Worm (Caenorhabditis elegans) whole organism, L4/young adult: Measurements from ENCODE around the gene srd-50.

ENCODE experiments used
- W03F9.2 ChIP-seq: fragments of 150-350 bp; optimal IDR thresholded peaks from 2 replicates; lab custom pipeline; 2014; ENCODE audit warnings: missing biosample characterization, missing genetic modification characterization
- dao-5 ChIP-seq: sonication (generic microtip); optimal IDR thresholded peaks from 2 replicates; lab custom pipeline; 2016; ENCODE audit warnings: missing genotype, missing genetic modification characterization, moderate library complexity, missing compliant biosample characterization
- him-1 ChIP-seq: sonication (generic microtip); optimal IDR thresholded peaks from 2 replicates; lab custom pipeline; 2016; ENCODE audit warnings: missing genotype, missing genetic modification reagents, missing genetic modification characterization, missing compliant biosample characterization

Gene srd-50

ce11 chrX:13507233-13507632, 25.6 kb upstream of the srd-50 start, which contains the start of gene H06A10.1:
TSS of gene H06A10.1 (plus strand) at chrX:13507533.
- TF ChIP-seq dao-5 (no peak), him-1 (tag; lab: Kevin White, UChicago) (no peak), W03F9.2 (no peak)

DNA sequence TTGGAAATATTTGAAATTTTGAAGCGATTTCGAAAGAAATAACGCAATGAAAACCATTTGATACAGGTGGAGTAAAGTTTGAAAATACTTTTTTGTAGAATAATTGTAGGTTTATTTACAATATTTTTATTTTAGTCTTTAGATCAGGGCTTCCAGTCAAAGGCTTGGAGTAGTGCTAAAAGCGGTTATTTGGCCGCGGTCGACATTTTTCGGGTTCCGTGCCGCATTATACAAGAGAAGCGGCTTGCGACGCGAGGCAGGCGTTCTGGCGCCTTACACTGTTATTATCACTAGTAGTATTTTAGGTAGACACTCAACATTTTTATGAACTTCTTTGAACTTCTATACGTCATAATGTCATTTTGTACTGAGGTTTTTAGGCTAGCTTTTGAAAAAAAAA, 24.9 kb upstream of the srd-50 start:
- TF ChIP-seq dao-5, result no peak
- TF ChIP-seq W03F9.2, result no peak
- no peak for TF ChIP-seq him-1 (tag; lab: Kevin White, UChicago)

ce11 chrX:13506043-13506442, 24.4 kb upstream of the srd-50 start:
- TF ChIP-seq dao-5, result no peak
- TF ChIP-seq him-1 (tag; lab: Kevin White, UChicago), result no peak
- no peak for TF ChIP-seq W03F9.2

ce11 chrX:13505201-13505600, 23.6 kb upstream of the srd-50 start:
- no peak for TF ChIP-seq dao-5
- no peak for TF ChIP-seq him-1 (tag; lab: Kevin White, UChicago)
- no peak for TF ChIP-seq W03F9.2

ce11 chrX:13503839-13504238, 22.2 kb upstream of the srd-50 start:
- TF ChIP-seq him-1 (tag; lab: Kevin White, UChicago), result no peak
- no peak for TF ChIP-seq W03F9.2
- no peak for TF ChIP-seq dao-5

- TF ChIP-seq him-1 (tag; lab: Kevin White, UChicago), result peak; percentile 85
- TF ChIP-seq W03F9.2, result no peak
Measured at ce11 chrX:13502282-13502681, 20.7 kb upstream of the srd-50 start.

- TF ChIP-seq him-1 (tag; lab: Kevin White, UChicago), result no peak
- no peak for TF ChIP-seq W03F9.2
- no peak for TF ChIP-seq dao-5
Measured at ce11 chrX:13500568-13500967, 19.0 kb upstream of the srd-50 start, which contains the start of gene sad-1. TSS of gene sad-1 (minus strand) at chrX:13500668.

DNA sequence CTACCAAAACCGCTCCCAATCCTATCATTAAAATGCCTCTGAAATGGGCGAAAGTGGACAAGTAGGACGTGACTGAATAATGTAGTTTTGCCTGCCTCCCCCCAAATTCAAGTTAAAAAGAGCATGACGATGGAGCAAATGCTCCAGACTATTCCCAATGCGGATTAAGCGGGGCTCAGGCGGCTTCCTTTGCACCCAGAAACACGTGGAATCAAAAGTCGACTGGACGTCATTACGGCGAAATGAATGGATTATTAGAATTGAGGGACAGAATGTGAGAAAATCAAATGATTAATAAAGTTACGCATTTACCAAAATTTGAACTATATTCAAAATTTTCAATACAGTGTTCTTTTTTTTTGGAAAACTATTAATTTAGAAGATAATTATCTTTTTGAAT, 18.3 kb upstream of the srd-50 start:
- TF ChIP-seq W03F9.2 (no peak), dao-5 (no peak), him-1 (tag; lab: Kevin White, UChicago) (no peak)

DNA sequence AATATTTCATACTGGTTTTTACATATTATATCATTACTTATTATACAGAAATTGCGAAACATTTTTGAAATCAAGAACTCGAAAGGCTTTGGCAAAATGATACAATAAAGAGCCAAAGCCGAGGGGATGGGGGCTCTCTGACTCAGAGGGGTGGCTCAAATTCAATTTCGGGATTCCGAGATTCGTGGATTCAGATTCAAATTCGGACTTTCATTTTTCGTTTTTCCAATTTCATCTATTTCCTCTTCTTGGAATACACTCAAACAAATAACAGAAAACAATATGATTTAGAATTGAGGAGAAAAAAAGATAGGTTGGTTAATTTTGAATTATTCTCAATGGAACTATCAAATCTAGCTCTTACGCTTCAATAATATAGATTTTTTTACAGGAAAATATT, 17.5 kb upstream of the srd-50 start:
- TF ChIP-seq dao-5 (no peak), W03F9.2 (no peak), him-1 (tag; lab: Kevin White, UChicago) (no peak)

- TF ChIP-seq dao-5 (no peak), him-1 (tag; lab: Kevin White, UChicago) (peak; percentile 17), W03F9.2 (no peak)
Measured at ce11 chrX:13493762-13494161, 12.2 kb upstream of the srd-50 start.

DNA sequence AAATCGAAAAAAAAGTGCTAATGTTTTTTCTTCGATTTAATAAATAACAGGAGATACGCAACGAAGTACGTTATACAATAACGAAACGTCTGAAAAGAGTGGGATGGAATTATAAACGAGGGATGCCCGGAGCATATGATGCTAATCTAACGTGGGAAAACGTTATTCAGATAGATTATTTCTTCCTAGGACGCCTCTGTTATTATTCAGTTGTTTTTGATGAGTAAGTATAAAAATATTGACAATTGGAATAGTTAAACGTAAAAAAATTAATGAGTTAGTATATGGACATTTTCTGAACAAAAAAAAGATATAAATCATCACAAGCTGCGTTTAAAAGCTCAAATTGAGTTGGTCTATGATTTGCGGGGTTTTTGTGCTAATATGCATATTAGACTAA, 3.2 kb upstream of the srd-50 start, which contains the start of gene srd-51:
TSS of gene srd-51 (minus strand) at position 101 of the 400 bp plus-strand sequence.
- TF ChIP-seq him-1 (tag; lab: Kevin White, UChicago), result no peak
- TF ChIP-seq dao-5, result no peak
- TF ChIP-seq W03F9.2, result no peak

DNA sequence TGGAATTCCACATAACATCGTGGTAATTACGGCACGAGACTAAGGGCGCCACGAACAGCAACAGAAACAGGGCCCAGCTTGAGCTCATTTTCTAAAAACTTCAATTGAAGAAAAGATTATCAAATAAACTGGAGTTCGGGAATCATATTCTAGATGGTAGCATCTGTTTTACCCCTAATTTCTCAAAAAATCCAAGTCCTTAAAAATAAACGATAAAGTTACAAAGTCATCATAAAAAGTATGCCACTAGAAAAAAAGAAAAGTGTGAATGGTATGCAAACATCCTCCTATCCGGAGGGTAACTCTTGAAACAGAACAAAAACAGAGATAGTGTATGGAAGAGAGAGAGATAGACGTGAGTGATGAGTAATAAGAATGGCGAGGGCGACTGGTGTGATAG, 4.2 kb downstream of the srd-50 start, which contains the start of gene efn-3:
TSS of gene efn-3 (minus strand) at position 101 of the 400 bp plus-strand sequence.
- TF ChIP-seq W03F9.2, result no peak
- TF ChIP-seq him-1 (tag; lab: Kevin White, UChicago), result no peak
- no peak for TF ChIP-seq dao-5

- TF ChIP-seq W03F9.2, result no peak
- no peak for TF ChIP-seq him-1 (tag; lab: Kevin White, UChicago)
- no peak for TF ChIP-seq dao-5
Measured at ce11 chrX:13471855-13472254, 9.7 kb downstream of the srd-50 start, which contains the start of gene tre-4. TSS of gene tre-4 (plus strand) at chrX:13472155.

DNA sequence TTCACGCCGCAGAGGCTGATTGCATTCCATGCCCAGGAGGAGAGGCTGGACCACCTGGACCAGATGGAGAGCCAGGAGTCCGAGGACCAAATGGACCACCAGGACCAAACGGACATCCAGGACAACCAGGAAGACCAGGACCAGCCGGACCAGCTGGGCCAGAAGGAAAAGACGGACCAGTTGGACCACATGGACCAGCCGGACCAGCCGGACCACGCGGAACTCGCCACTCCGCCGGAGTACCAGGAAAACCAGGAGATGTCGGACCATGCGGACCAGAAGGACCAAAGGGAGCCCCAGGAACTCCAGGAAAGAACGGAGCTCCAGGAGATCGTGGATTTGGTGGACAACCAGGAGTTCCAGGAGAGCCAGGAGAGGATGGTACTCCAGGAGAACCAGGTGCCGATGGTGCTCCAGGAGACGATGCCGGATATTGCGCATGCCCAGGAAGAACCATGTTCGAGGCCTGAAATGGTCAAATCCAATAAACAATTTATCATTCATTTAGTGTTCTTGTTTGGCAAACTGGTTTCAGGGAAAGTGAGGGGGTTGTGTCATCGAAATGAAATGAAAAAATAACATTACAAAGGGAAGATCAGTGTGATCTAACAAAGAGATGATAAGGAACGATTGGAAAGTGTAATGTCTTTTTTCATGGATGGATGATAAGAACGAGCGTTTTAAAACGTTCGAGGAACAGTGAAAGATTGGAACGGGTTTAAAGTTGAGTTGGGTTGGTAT, 11.5 kb downstream of the srd-50 start:
- TF ChIP-seq W03F9.2 (no peak), dao-5 (no peak), him-1 (tag; lab: Kevin White, UChicago) (no peak)

ce11 chrX:13469047-13469633, 12.5 kb downstream of the srd-50 start, which contains the start of gene col-184:
TSS of gene col-184 (plus strand) at chrX:13469455.
- TF ChIP-seq him-1 (tag; lab: Kevin White, UChicago) (no peak), W03F9.2 (no peak), dao-5 (no peak)
